Worm (Caenorhabditis elegans): ENCODE measurements around the gene ZC239.21.
"Not testable (repeated sequence)": the region's sequence is repeated elsewhere in the genome, so short reads cannot be mapped to it uniquely, and the experiment has no call there.

Gene ZC239.21

ce11 chrII:3184858-3185257 lies 21.9 kb upstream of the ZC239.21 start, which contains the start of gene sri-78:
Gene sri-78, plus strand, starts transcription at chrII:3185158.
- not testable (repeated sequence) for TF ChIP-seq lsy-2, egl-27, fos-1 (tag; optimal IDR thresholded peaks at IDR 0.05)

- TF ChIP-seq elt-1 (tag; optimal IDR thresholded peaks at IDR 0.05): no peak
- TF ChIP-seq ztf-4 (tag; optimal IDR thresholded peaks at IDR 0.05): no peak
- TF ChIP-seq nhr-21 (tag; optimal IDR thresholded peaks at IDR 0.05): no peak
- no peak for TF ChIP-seq nhr-11 (tag; optimal IDR thresholded peaks at IDR 0.05)
- no peak for TF ChIP-seq R02D3.7 (tag; optimal IDR thresholded peaks at IDR 0.05)
- TF ChIP-seq ama-1 (optimal IDR thresholded peaks at IDR 0.05): no peak
- TF ChIP-seq fos-1 (tag; optimal IDR thresholded peaks at IDR 0.05): no peak
- TF ChIP-seq ztf-11 (tag; optimal IDR thresholded peaks at IDR 0.05): no peak
- no peak for TF ChIP-seq unc-55 (GFP tag; optimal IDR thresholded peaks at IDR 0.05)
- TF ChIP-seq nhr-77 (tag; optimal IDR thresholded peaks at IDR 0.05): no peak
- no peak for TF ChIP-seq nhr-129 (tag; optimal IDR thresholded peaks at IDR 0.05)
- TF ChIP-seq unc-39 (tag; optimal IDR thresholded peaks at IDR 0.05): no peak
- no peak for TF ChIP-seq lsy-2 (tag; optimal IDR thresholded peaks at IDR 0.05)
- TF ChIP-seq ztf-1 (GFP tag; conservative IDR thresholded peaks at IDR 0.05): no peak
- TF ChIP-seq F13H6.1 (tag; optimal IDR thresholded peaks at IDR 0.05): no peak
- TF ChIP-seq crh-2 (tag; optimal IDR thresholded peaks at IDR 0.05): no peak
- no peak for TF ChIP-seq elt-3 (tag; optimal IDR thresholded peaks at IDR 0.05)
- no peak for TF ChIP-seq C34F6.9 (tag; optimal IDR thresholded peaks at IDR 0.05)
- TF ChIP-seq nhr-6 (tag; optimal IDR thresholded peaks at IDR 0.05): no peak
- TF ChIP-seq ceh-82 (tag; optimal IDR thresholded peaks at IDR 0.05): no peak
Observed at ce11 chrII:3185848-3186247, 20.9 kb upstream of the ZC239.21 start.

ce11 chrII:3189038-3189437 lies 17.7 kb upstream of the ZC239.21 start, which contains the start of gene Y27F2A.11:
Gene Y27F2A.11, plus strand, starts transcription at chrII:3189338.
- not testable (repeated sequence) for TF ChIP-seq nhr-21, egl-27, R02D3.7 (tag; optimal IDR thresholded peaks at IDR 0.05)

ce11 chrII:3191544-3191943 lies 15.2 kb upstream of the ZC239.21 start, which contains the start of gene Y27F2A.9:
Gene Y27F2A.9, minus strand, starts transcription at chrII:3191644.
- TF ChIP-seq blmp-1 (tag; optimal IDR thresholded peaks at IDR 0.05; ENCODE audit: insufficient read depth); sem-4 (tag; optimal IDR thresholded peaks at IDR 0.05); crh-2 (tag; optimal IDR thresholded peaks at IDR 0.05): not testable (repeated sequence)

- TF ChIP-seq nhr-237 (tag; optimal IDR thresholded peaks at IDR 0.05): no peak
- no peak for TF ChIP-seq nhr-23 (tag; optimal IDR thresholded peaks at IDR 0.05)
- TF ChIP-seq blmp-1 (tag; optimal IDR thresholded peaks at IDR 0.05; ENCODE audit: insufficient read depth): no peak
- no peak for TF ChIP-seq ztf-4 (tag; optimal IDR thresholded peaks at IDR 0.05)
- no peak for TF ChIP-seq nhr-6 (tag; optimal IDR thresholded peaks at IDR 0.05)
- no peak for TF ChIP-seq nhr-129 (tag; optimal IDR thresholded peaks at IDR 0.05)
- no peak for TF ChIP-seq nhr-25 (tag; optimal IDR thresholded peaks at IDR 0.05)
- no peak for TF ChIP-seq ztf-1 (GFP tag; conservative IDR thresholded peaks at IDR 0.05)
Observed at ce11 chrII:3195739-3196138, 11.0 kb upstream of the ZC239.21 start.

- TF ChIP-seq mbf-1 (tag; optimal IDR thresholded peaks at IDR 0.05) (no peak), nhr-21 (tag; optimal IDR thresholded peaks at IDR 0.05) (no peak), gmeb-1 (tag; optimal IDR thresholded peaks at IDR 0.05) (no peak), ZK546.5 (tag; optimal IDR thresholded peaks at IDR 0.05) (no peak), peb-1 (tag; optimal IDR thresholded peaks at IDR 0.05) (no peak), sma-9 (GFP tag; optimal IDR thresholded peaks at IDR 0.05) (no peak), sma-9 (tag; optimal IDR thresholded peaks at IDR 0.05) (no peak), skn-1 (tag; optimal IDR thresholded peaks at IDR 0.05) (no peak), mdl-1 (tag; optimal IDR thresholded peaks at IDR 0.05) (no peak), lin-11 (tag; optimal IDR thresholded peaks at IDR 0.05) (no peak), ama-1 (optimal IDR thresholded peaks at IDR 0.05) (no peak), dmd-4 (tag; optimal IDR thresholded peaks at IDR 0.05) (no peak), nhr-10 (tag; optimal IDR thresholded peaks at IDR 0.05) (no peak), zag-1 (tag; optimal IDR thresholded peaks at IDR 0.05) (no peak), snpc-4 (tag; optimal IDR thresholded peaks at IDR 0.05) (no peak), crh-2 (tag; optimal IDR thresholded peaks at IDR 0.05) (no peak)
Observed at ce11 chrII:3196966-3197365, 9.8 kb upstream of the ZC239.21 start, which contains the start of gene gcy-15. Gene gcy-15, minus strand, starts transcription at chrII:3197066.
